Fruit fly (Drosophila melanogaster): ENCODE measurements around the gene Trf2.

The Trf2 gene

DNA sequence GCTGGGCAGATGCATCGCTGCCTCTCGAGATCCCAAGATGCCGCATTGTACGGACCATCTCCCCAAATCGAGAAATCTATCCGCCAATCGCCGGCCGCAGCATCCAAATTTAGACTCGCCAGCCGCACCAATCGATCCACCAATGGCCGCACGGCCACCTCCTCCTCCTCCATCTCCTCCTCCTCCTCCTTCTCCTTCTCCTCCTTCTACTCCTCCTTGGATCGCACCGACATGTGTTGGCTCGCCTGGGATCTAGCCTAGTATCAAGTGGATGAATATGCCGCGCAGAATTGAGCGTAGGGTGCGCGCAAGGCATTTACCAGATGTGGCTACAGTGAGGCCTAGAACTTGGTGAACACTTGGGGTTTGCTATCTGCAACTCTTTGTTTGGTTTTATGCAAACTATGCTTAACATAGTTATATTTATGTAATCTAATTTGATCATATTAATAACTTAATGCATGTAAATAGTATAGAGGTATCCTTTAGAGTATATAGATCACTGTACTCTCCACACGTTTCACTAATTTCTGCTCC, 46.0 kb downstream of the Trf2 start, which contains the start of gene org-1 (continued):
- TF ChIP-seq Asciz (GFP tag; optimal IDR thresholded peaks at IDR 0.05), result peak; percentile 89
- TF ChIP-seq CG15073 (GFP tag; optimal IDR thresholded peaks at IDR 0.05), result peak; percentile 76
- no peak for TF ChIP-seq ato (GFP tag; IDR thresholded peaks at IDR 0.05; ENCODE audit: partially characterized antibody)
- TF ChIP-seq tll (GFP tag; optimal IDR thresholded peaks at IDR 0.05), result no peak
- TF ChIP-seq Elba2 (GFP tag; optimal IDR thresholded peaks at IDR 0.05), result peak; percentile 21
- peak; percentile 89 for TF ChIP-seq pum (GFP tag; optimal IDR thresholded peaks at IDR 0.05)
- TF ChIP-seq CG15011 (GFP tag; optimal IDR thresholded peaks at IDR 0.05), result peak; percentile 86
- TF ChIP-seq ara (GFP tag; IDR thresholded peaks at IDR 0.05), result peak; percentile 99
- TF ChIP-seq fd102C (GFP tag; optimal IDR thresholded peaks at IDR 0.05), result peak; percentile 82
- TF ChIP-seq CG6813 (GFP tag; optimal IDR thresholded peaks at IDR 0.05), result peak; percentile 91
- no peak for TF ChIP-seq mld (GFP tag; IDR thresholded peaks at IDR 0.05; ENCODE audit: partially characterized antibody)
- peak; percentile 88 for TF ChIP-seq CG4328 (GFP tag; optimal IDR thresholded peaks at IDR 0.05)
- TF ChIP-seq CG13624 (GFP tag; optimal IDR thresholded peaks at IDR 0.05), result peak; percentile 73
- TF ChIP-seq hkb (optimal IDR thresholded peaks at IDR 0.05), result no peak
- TF ChIP-seq hkb (GFP tag; IDR thresholded peaks at IDR 0.05), result peak; percentile 97
- TF ChIP-seq CG2199 (GFP tag; IDR thresholded peaks at IDR 0.05), result peak; percentile 98
- peak; percentile 92 for TF ChIP-seq rib (GFP tag; IDR thresholded peaks at IDR 0.05)
- TF ChIP-seq Hey (tag; optimal IDR thresholded peaks at IDR 0.05), result peak; percentile 75
- TF ChIP-seq vfl (GFP tag; optimal IDR thresholded peaks at IDR 0.05), result peak; percentile 51
- TF ChIP-seq az2 (GFP tag; optimal IDR thresholded peaks at IDR 0.05), result peak; percentile 95
- TF ChIP-seq sc (optimal IDR thresholded peaks at IDR 0.05), result no peak
- TF ChIP-seq sc (GFP tag; optimal IDR thresholded peaks at IDR 0.05), result peak; percentile 93
- TF ChIP-seq Gug (GFP tag; IDR thresholded peaks at IDR 0.05), result peak; percentile 98
- peak; percentile 73 for TF ChIP-seq CG7987 (GFP tag; optimal IDR thresholded peaks at IDR 0.05)
- peak; percentile 58 for TF ChIP-seq exex (tag; optimal IDR thresholded peaks at IDR 0.05)
- peak; percentile 96 for TF ChIP-seq sqz (GFP tag; optimal IDR thresholded peaks at IDR 0.05)
- TF ChIP-seq Mrtf (GFP tag; IDR thresholded peaks at IDR 0.05), result peak; percentile 98
- TF ChIP-seq gcm2 (GFP tag; optimal IDR thresholded peaks at IDR 0.05), result peak; percentile 76
- TF ChIP-seq sna (GFP tag; IDR thresholded peaks at IDR 0.05; ENCODE audit: partially characterized antibody), result no peak
- TF ChIP-seq CG10959 (GFP tag; IDR thresholded peaks at IDR 0.05), result peak; percentile 99
- peak; percentile 30 for TF ChIP-seq Hr39 (optimal IDR thresholded peaks at IDR 0.05)
- peak; percentile 64 for TF ChIP-seq stwl (tag; optimal IDR thresholded peaks at IDR 0.05)
- TF ChIP-seq vvl (GFP tag; IDR thresholded peaks at IDR 0.05), result peak; percentile 99
- TF ChIP-seq unc-4 (GFP tag; IDR thresholded peaks at IDR 0.05; ENCODE audit: partially characterized antibody), result no peak
- peak; percentile 65 for TF ChIP-seq Deaf1 (tag; optimal IDR thresholded peaks at IDR 0.05)
- peak; percentile 96 for TF ChIP-seq Chrac-16 (GFP tag; optimal IDR thresholded peaks at IDR 0.05)
- no peak for TF ChIP-seq CG1832 (GFP tag; optimal IDR thresholded peaks at IDR 0.05)
- TF ChIP-seq trem (tag; optimal IDR thresholded peaks at IDR 0.05), result peak; percentile 94
- peak; percentile 10 for TF ChIP-seq sima (GFP tag; optimal IDR thresholded peaks at IDR 0.05)
- no peak for TF ChIP-seq Tbp (GFP tag; optimal IDR thresholded peaks at IDR 0.05)
- TF ChIP-seq CG14667 (GFP tag; IDR thresholded peaks at IDR 0.05), result peak; percentile 97
- TF ChIP-seq HmgZ (tag; optimal IDR thresholded peaks at IDR 0.05), result peak; percentile 94
- peak; percentile 97 for TF ChIP-seq Nf-YB (GFP tag; optimal IDR thresholded peaks at IDR 0.05)
- TF ChIP-seq CG7556 (GFP tag; optimal IDR thresholded peaks at IDR 0.05), result peak; percentile 90
- peak; percentile 97 for TF ChIP-seq esg (GFP tag; conservative IDR thresholded peaks at IDR 0.05)
- TF ChIP-seq CG7745 (tag; optimal IDR thresholded peaks at IDR 0.05), result peak; percentile 83
- TF ChIP-seq CoRest (tag; optimal IDR thresholded peaks at IDR 0.05), result peak; percentile 97
- TF ChIP-seq onecut (GFP tag; IDR thresholded peaks at IDR 0.05), result peak; percentile 93
- TF ChIP-seq bab2 (GFP tag; optimal IDR thresholded peaks at IDR 0.05), result peak; percentile 75
- TF ChIP-seq jumu (GFP tag; optimal IDR thresholded peaks at IDR 0.05), result peak; percentile 85
- peak; percentile 92 for TF ChIP-seq CG2875 (GFP tag; optimal IDR thresholded peaks at IDR 0.05)

All from whole organism, embryonic.